Fruit fly (Drosophila melanogaster) Kc167 (cell line): ENCODE data around the gene Sumo.

Source experiments
- Myc ChIP-seq: fragments of >200 bp; optimal IDR thresholded peaks from 2 replicates; lab custom pipeline; 2017; ENCODE audit warnings: missing external identifiers
- psq ChIP-seq: fragments of >200 bp; optimal IDR thresholded peaks from 2 replicates; lab custom pipeline; 2017; ENCODE audit warnings: missing external identifiers

DNA sequence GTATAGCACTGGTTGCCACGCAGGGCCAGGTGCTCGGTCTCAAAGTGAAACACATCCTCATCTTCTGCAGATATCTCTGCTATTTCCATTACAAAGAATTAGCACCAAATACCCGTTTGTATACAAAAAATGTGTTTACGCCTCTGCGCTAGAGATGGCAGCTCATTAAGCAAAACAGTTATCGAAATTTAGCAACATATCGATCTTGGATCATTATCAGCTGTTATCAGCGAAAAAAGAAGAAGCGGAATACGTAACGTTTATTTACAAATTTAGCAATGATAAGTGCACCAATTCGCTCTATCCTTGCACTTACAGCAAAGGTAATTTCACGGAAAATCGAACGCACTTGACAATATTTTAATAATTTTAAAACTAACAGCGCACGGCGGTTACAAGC is 7.3 kb downstream of the Sumo start, which contains the start of the genes Atac1 and Hmgcl:
- TF ChIP-seq Myc, result no peak
- TF ChIP-seq psq (lab: Kevin White, UChicago), result no peak
